Fruit fly (Drosophila melanogaster) whole organism, embryonic: Measurements from ENCODE around the gene Pa1.

Experiments
- Awh ChIP-seq: fragments of 200-800 bp; sonication (Bioruptor generic); IDR thresholded peaks from 2 replicates; pipeline ENCODE4, ENCODE4 v1.3.6; 2022; ENCODE audit warnings: missing biosample characterization, missing genetic modification characterization
- Bgb ChIP-seq: fragments of 200-800 bp; sonication (Bioruptor generic); IDR thresholded peaks from 2 replicates; pipeline ENCODE4 v1.3.6; 2022; ENCODE audit warnings: missing biosample characterization, missing genetic modification characterization; ENCODE audit not compliant: partially characterized antibody
- C15 ChIP-seq: fragments of 200-800 bp; sonication (Bioruptor generic); IDR thresholded peaks from 3 replicates; pipeline ENCODE4 v1.3.6; 2022; ENCODE audit warnings: missing biosample characterization, missing genetic modification characterization
- CG10209 ChIP-seq: fragments of 200-800 bp; sonication (Bioruptor generic); optimal IDR thresholded peaks from 3 replicates; lab custom pipeline; 2017; ENCODE audit warnings: missing biosample characterization, mild to moderate bottlenecking, missing genetic modification characterization, missing genetic modification reagents
- CG1024 ChIP-seq: fragments of 200-800 bp; sonication (Bioruptor generic); IDR thresholded peaks from 2 replicates; pipeline ENCODE4 v1.3.6; 2022; ENCODE audit warnings: missing biosample characterization, missing genetic modification characterization
- CG10366 ChIP-seq: fragments of 200-800 bp; sonication (Bioruptor generic); IDR thresholded peaks from 2 replicates; pipeline ENCODE4 v1.3.6; 2022; ENCODE audit warnings: missing biosample characterization, missing genetic modification characterization
- CG11456 ChIP-seq: fragments of 200-800 bp; sonication (Bioruptor generic); IDR thresholded peaks from 3 replicates; pipeline ENCODE4 v1.3.6; 2022; ENCODE audit warnings: missing biosample characterization, missing genetic modification characterization
- CG14441 ChIP-seq: fragments of 200-800 bp; sonication (Bioruptor generic); IDR thresholded peaks from 2 replicates; pipeline ENCODE4 v1.3.6; 2022; ENCODE audit warnings: missing biosample characterization, missing genetic modification characterization
- CG15073 ChIP-seq: fragments of 200-800 bp; sonication (Bioruptor generic); optimal IDR thresholded peaks from 2 replicates; lab custom pipeline; 2016; ENCODE audit warnings: missing biosample characterization, missing genetic modification characterization
- CG1603 ChIP-seq: fragments of 200-800 bp; sonication (Bioruptor generic); optimal IDR thresholded peaks from 2 replicates; lab custom pipeline; 2019; ENCODE audit warnings: missing biosample characterization, mild to moderate bottlenecking, missing genetic modification characterization, moderate library complexity
- CG3281 ChIP-seq: fragments of 200-800 bp; sonication (Bioruptor generic); optimal IDR thresholded peaks from 3 replicates; lab custom pipeline; 2017; ENCODE audit warnings: missing biosample characterization, mild to moderate bottlenecking, missing genetic modification characterization
- CG34224 ChIP-seq: fragments of 200-800 bp; sonication (Bioruptor generic); IDR thresholded peaks from 3 replicates; pipeline ENCODE4 v1.3.6; 2022; ENCODE audit warnings: missing biosample characterization, missing genetic modification characterization; ENCODE audit not compliant: partially characterized antibody
- CG4282 ChIP-seq: fragments of 200-800 bp; sonication (Bioruptor generic); optimal IDR thresholded peaks from 2 replicates; lab custom pipeline; 2016; ENCODE audit warnings: missing biosample characterization, missing genetic modification characterization
- CG7928 ChIP-seq: fragments of 200-800 bp; sonication (Bioruptor generic); optimal IDR thresholded peaks from 2 replicates; lab custom pipeline; 2017; ENCODE audit warnings: missing biosample characterization, mild to moderate bottlenecking, missing genetic modification characterization
- CG8924 ChIP-seq: fragments of 200-800 bp; optimal IDR thresholded peaks from 3 replicates; lab custom pipeline; 2019; ENCODE audit warnings: missing biosample characterization, mild to moderate bottlenecking, missing genetic modification characterization, moderate library complexity
- CG8944 ChIP-seq: fragments of 200-800 bp; sonication (Bioruptor generic); optimal IDR thresholded peaks from 3 replicates; lab custom pipeline; 2016; ENCODE audit warnings: missing biosample characterization, missing genetic modification characterization
- CG9727 ChIP-seq: fragments of 200-800 bp; sonication (Bioruptor generic); optimal IDR thresholded peaks from 3 replicates; lab custom pipeline; 2017; ENCODE audit warnings: missing biosample characterization, mild to moderate bottlenecking, missing genetic modification characterization
- CTCF ChIP-seq: fragments of 200-800 bp; sonication (Bioruptor generic); optimal IDR thresholded peaks from 2 replicates; lab custom pipeline; 2017; ENCODE audit warnings: missing biosample characterization, mild to moderate bottlenecking, missing genetic modification characterization, moderate library complexity
- Chrac-16 ChIP-seq: fragments of 200-800 bp; sonication (Bioruptor generic); optimal IDR thresholded peaks from 3 replicates; lab custom pipeline; 2016; ENCODE audit warnings: missing biosample characterization, missing genetic modification characterization
- Dbx ChIP-seq: fragments of 200-800 bp; sonication (Bioruptor generic); IDR thresholded peaks from 3 replicates; pipeline ENCODE4 v1.3.6; 2022; ENCODE audit warnings: missing biosample characterization, missing genetic modification characterization
- Deaf1 ChIP-seq: fragments of 200-800 bp; optimal IDR thresholded peaks from 3 replicates; lab custom pipeline; 2019; ENCODE audit warnings: missing biosample characterization, mild to moderate bottlenecking, missing genetic modification characterization, moderate library complexity
- Dll ChIP-seq: fragments of 200-800 bp; sonication (Bioruptor generic); IDR thresholded peaks from 4 replicates; pipeline ENCODE4 v1.3.6; 2022; ENCODE audit warnings: missing biosample characterization, missing genetic modification characterization; ENCODE audit not compliant: partially characterized antibody
- Doc3 ChIP-seq: fragments of 200-800 bp; sonication (Bioruptor generic); IDR thresholded peaks from 3 replicates; pipeline ENCODE4 v1.3.6; 2022; ENCODE audit warnings: missing biosample characterization, missing genetic modification characterization; ENCODE audit not compliant: partially characterized antibody
- Dp ChIP-seq: fragments of 200-800 bp; sonication (Bioruptor generic); optimal IDR thresholded peaks from 2 replicates; lab custom pipeline; 2018; ENCODE audit warnings: missing biosample characterization, mild to moderate bottlenecking, missing genetic modification characterization, moderate library complexity
- Hr39 ChIP-seq: fragments of >200 bp; optimal IDR thresholded peaks from 2 replicates; lab custom pipeline; 2017
- Hr78 ChIP-seq, 2 experiments: fragments of 200-800 bp in 1 of 2; fragments of >200 bp in 1 of 2; sonication (Bioruptor generic) in 1 of 2; optimal IDR thresholded peaks; 2 replicates each; lab custom pipeline; 2017 to 2019; ENCODE audit warnings: missing biosample characterization in 2 of 2, missing genetic modification characterization in 2 of 2, mild to moderate bottlenecking in 1 of 2, moderate library complexity in 1 of 2
- Hsf ChIP-seq: fragments of 200-800 bp; sonication (Bioruptor generic); optimal IDR thresholded peaks from 3 replicates; lab custom pipeline; 2016; ENCODE audit warnings: missing biosample characterization, missing genetic modification characterization
- Oaz ChIP-seq: fragments of 200-800 bp; sonication (Bioruptor generic); IDR thresholded peaks from 2 replicates; pipeline ENCODE4 v1.3.6; 2022; ENCODE audit warnings: missing biosample characterization, missing genetic modification characterization
- Oli ChIP-seq: fragments of 200-800 bp; sonication (Bioruptor generic); optimal IDR thresholded peaks from 2 replicates; lab custom pipeline; 2018; ENCODE audit warnings: missing biosample characterization, mild to moderate bottlenecking, missing genetic modification characterization, moderate library complexity
- Usf ChIP-seq: fragments of 200-800 bp; sonication (Bioruptor generic); optimal IDR thresholded peaks from 2 replicates; lab custom pipeline; 2017; ENCODE audit warnings: missing genotype, missing biosample characterization, missing genetic modification characterization
- amos ChIP-seq: fragments of 200-800 bp; sonication (Bioruptor generic); IDR thresholded peaks from 2 replicates; pipeline ENCODE4 v1.3.6; 2022; ENCODE audit warnings: missing biosample characterization, missing genetic modification characterization; ENCODE audit not compliant: partially characterized antibody
- bowl ChIP-seq: fragments of 200-800 bp; sonication (Bioruptor generic); IDR thresholded peaks from 2 replicates; pipeline ENCODE4 v1.3.6; 2022; ENCODE audit warnings: missing biosample characterization, missing genetic modification characterization
- br ChIP-seq: fragments of >200 bp; optimal IDR thresholded peaks from 2 replicates; lab custom pipeline; 2017
- chm ChIP-seq: fragments of 200-800 bp; sonication (Bioruptor generic); IDR thresholded peaks from 2 replicates; pipeline ENCODE4 v1.3.6; 2022; ENCODE audit warnings: missing biosample characterization, missing genetic modification characterization
- corto ChIP-seq: fragments of 200-800 bp; sonication (Bioruptor generic); optimal IDR thresholded peaks from 2 replicates; lab custom pipeline; 2016; ENCODE audit warnings: missing biosample characterization, mild to moderate bottlenecking, missing genetic modification characterization, moderate library complexity
- da ChIP-seq: fragments of 200-800 bp; sonication (Bioruptor generic); optimal IDR thresholded peaks from 2 replicates; lab custom pipeline; 2016; ENCODE audit warnings: missing biosample characterization, missing genetic modification characterization
- eve ChIP-seq, 2 experiments: fragments of >200 bp; optimal IDR thresholded peaks; 2 replicates each; lab custom pipeline; 2017; ENCODE audit warnings: missing biosample characterization in 2 of 2, missing genetic modification characterization in 2 of 2
- ftz-f1 ChIP-seq: fragments of 200-800 bp; sonication (Bioruptor generic); optimal IDR thresholded peaks from 2 replicates; lab custom pipeline; 2016; ENCODE audit warnings: missing biosample characterization, missing genetic modification characterization
- grau ChIP-seq: fragments of 200-800 bp; optimal IDR thresholded peaks from 3 replicates; lab custom pipeline; 2019; ENCODE audit warnings: missing biosample characterization, mild to moderate bottlenecking, missing genetic modification characterization, moderate library complexity
- gt ChIP-seq: fragments of 200-800 bp; sonication (Bioruptor generic); IDR thresholded peaks from 2 replicates; pipeline ENCODE4 v1.3.6; 2022; ENCODE audit warnings: missing biosample characterization, missing genetic modification characterization
- nau ChIP-seq: fragments of 200-800 bp; sonication (Bioruptor generic); optimal IDR thresholded peaks from 3 replicates; lab custom pipeline; 2017; ENCODE audit warnings: missing biosample characterization, mild to moderate bottlenecking, missing genetic modification characterization, missing genetic modification reagents
- nerfin-1 ChIP-seq: fragments of 200-800 bp; sonication (Bioruptor generic); optimal IDR thresholded peaks from 3 replicates; lab custom pipeline; 2019; ENCODE audit warnings: missing biosample characterization, mild to moderate bottlenecking, missing genetic modification characterization, moderate library complexity
- pzg ChIP-seq: fragments of 200-800 bp; sonication (Bioruptor generic); optimal IDR thresholded peaks from 3 replicates; lab custom pipeline; 2018; ENCODE audit warnings: missing biosample characterization, mild to moderate bottlenecking, missing genetic modification characterization, moderate library complexity
- ro ChIP-seq: fragments of 200-800 bp; sonication (Bioruptor generic); IDR thresholded peaks from 2 replicates; pipeline ENCODE4 v1.3.6; 2022; ENCODE audit warnings: missing biosample characterization, missing genetic modification characterization
- row ChIP-seq: fragments of 200-800 bp; sonication (Bioruptor generic); IDR thresholded peaks from 3 replicates; pipeline ENCODE4 v1.3.6; 2022; ENCODE audit warnings: missing biosample characterization, missing genetic modification characterization
- sd ChIP-seq: fragments of 200-800 bp; sonication (Bioruptor generic); optimal IDR thresholded peaks from 3 replicates; lab custom pipeline; 2018; ENCODE audit warnings: missing biosample characterization, mild to moderate bottlenecking, missing genetic modification characterization, moderate library complexity
- tio ChIP-seq: fragments of 200-800 bp; sonication (Bioruptor generic); optimal IDR thresholded peaks from 2 replicates; lab custom pipeline; 2017; ENCODE audit warnings: missing biosample characterization, missing genetic modification characterization, inconsistent platforms
- unc-4 ChIP-seq: fragments of 200-800 bp; sonication (Bioruptor generic); IDR thresholded peaks from 2 replicates; pipeline ENCODE4 v1.3.6; 2022; ENCODE audit warnings: missing biosample characterization, missing genetic modification characterization; ENCODE audit not compliant: partially characterized antibody
- wdn ChIP-seq: fragments of 200-800 bp; sonication (Bioruptor generic); IDR thresholded peaks from 2 replicates; pipeline ENCODE4 v1.3.6; 2022; ENCODE audit warnings: missing biosample characterization, missing genetic modification characterization
- zfh1 ChIP-seq: fragments of 200-800 bp; sonication (Bioruptor generic); IDR thresholded peaks from 3 replicates; pipeline ENCODE4 v1.3.6; 2022; ENCODE audit warnings: missing biosample characterization, missing genetic modification characterization

Pa1 gene

DNA sequence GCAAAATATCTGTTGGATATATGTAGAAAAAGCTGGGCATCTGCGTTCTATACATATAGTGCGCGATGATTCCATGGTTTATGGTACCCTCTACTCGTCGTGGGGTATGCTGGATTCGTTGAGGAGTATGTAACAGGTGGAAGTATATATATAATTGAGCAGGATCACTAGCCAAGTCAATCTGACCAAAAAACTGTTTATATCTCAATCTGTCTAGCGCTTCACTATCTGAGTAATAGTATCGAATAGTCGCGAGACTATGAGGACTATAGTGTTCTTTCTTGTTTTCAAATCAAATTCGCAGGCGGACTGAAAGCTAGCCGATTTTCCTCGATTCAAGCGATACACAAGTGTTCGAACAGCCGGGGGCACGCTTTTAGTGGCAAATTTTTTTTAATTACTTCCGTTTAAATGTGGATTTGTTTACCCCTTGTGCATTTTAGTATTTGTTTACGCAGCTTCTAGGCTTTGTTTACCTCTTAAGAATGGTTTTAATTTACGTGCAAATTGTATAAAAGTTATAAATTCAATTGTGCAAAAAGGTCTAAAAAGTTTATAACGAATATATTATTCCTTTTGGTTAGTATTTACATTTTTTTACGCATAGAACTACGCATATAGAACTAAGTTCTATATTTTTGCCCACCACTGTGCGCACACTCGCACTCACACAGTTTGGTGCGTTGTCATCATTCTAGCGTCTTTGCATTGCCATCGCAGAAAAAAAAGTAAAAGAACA, 31.8 kb downstream of the Pa1 start (continued):
- TF ChIP-seq sd (tag; lab: Kevin White, UChicago) (peak; percentile 43), C15 (peak; percentile 74; the same call in 1 of the 3 replicates), nau (GFP tag; lab: Kevin White, UChicago) (peak; percentile 34), CG11456 (GFP tag; lab: Robert Waterston, UW) (peak; percentile 94), CTCF (GFP tag; lab: Kevin White, UChicago) (no peak), wdn (GFP tag; lab: Robert Waterston, UW) (peak; percentile 80), CG15073 (GFP tag; lab: Kevin White, UChicago) (peak; percentile 69), zfh1 (GFP tag; lab: Robert Waterston, UW) (peak; percentile 86), corto (no peak), CG8924 (peak; percentile 70), grau (tag; lab: Kevin White, UChicago) (peak; percentile 78), row (GFP tag; lab: Robert Waterston, UW) (peak; percentile 90), da (GFP tag; lab: Kevin White, UChicago) (peak; percentile 50), bowl (GFP tag; lab: Robert Waterston, UW) (peak; percentile 77), eve (GFP tag; optimal IDR thresholded peaks at IDR 0.05; lab: Kevin White, UChicago) (peak in 1 of 2 experiments; percentile 88), br (no peak), chm (GFP tag; lab: Robert Waterston, UW) (peak; percentile 73; the same call in 1 of the 2 replicates), CG8944 (GFP tag; lab: Kevin White, UChicago) (peak; percentile 55), Oaz (GFP tag; lab: Robert Waterston, UW) (peak; percentile 63), unc-4 (no peak), Hsf (GFP tag; lab: Kevin White, UChicago) (peak; percentile 74), CG3281 (GFP tag; lab: Kevin White, UChicago) (peak; percentile 83), CG10209 (peak; percentile 81), amos (no peak), Dp (GFP tag; lab: Kevin White, UChicago) (no peak), Chrac-16 (peak; percentile 65), CG1603 (tag; lab: Kevin White, UChicago) (peak; percentile 92), tio (GFP tag; lab: Kevin White, UChicago) (peak; percentile 84), nerfin-1 (tag; lab: Kevin White, UChicago) (peak; percentile 46), CG7928 (GFP tag; lab: Kevin White, UChicago) (peak; percentile 39), gt (GFP tag; lab: Robert Waterston, UW) (peak; percentile 18; the same call in 1 of the 2 replicates), Doc3 (GFP tag; lab: Robert Waterston, UW) (no peak), Dbx (GFP tag; lab: Robert Waterston, UW) (peak; percentile 88), CG4282 (GFP tag; lab: Kevin White, UChicago) (peak; percentile 25), CG1024 (GFP tag; lab: Robert Waterston, UW) (peak; percentile 65), CG10366 (GFP tag; lab: Robert Waterston, UW) (peak; percentile 84), ro (GFP tag; lab: Robert Waterston, UW) (peak; percentile 71), Deaf1 (peak; percentile 47), Usf (GFP tag; lab: Kevin White, UChicago) (peak; percentile 58), Hr39 (lab: Kevin White, UChicago) (no peak), Awh (GFP tag; lab: Robert Waterston, UW) (peak; percentile 83), CG34224 (GFP tag; lab: Robert Waterston, UW) (no peak), CG9727 (GFP tag; lab: Kevin White, UChicago) (peak; percentile 76), Bgb (GFP tag; lab: Robert Waterston, UW) (no peak), pzg (GFP tag; lab: Kevin White, UChicago) (peak; percentile 4), ftz-f1 (GFP tag; lab: Kevin White, UChicago) (no peak), CG14441 (peak; percentile 89), Oli (peak; percentile 81), Dll (no peak), Hr78 (GFP tag; optimal IDR thresholded peaks at IDR 0.05; lab: Kevin White, UChicago) (peak in 1 of 2 experiments; percentile 25)
